Worm (Caenorhabditis elegans): ENCODE data around the gene K05B2.2.

K05B2.2 gene

ce11 chrX:4902376-4902775 is 3.5 kb upstream of the K05B2.2 start:
- no peak for TF ChIP-seq pqm-1 (tag; optimal IDR thresholded peaks at IDR 0.05)
- TF ChIP-seq elt-2 (tag; optimal IDR thresholded peaks at IDR 0.05): no peak
- no peak for TF ChIP-seq hmg-11 (tag; optimal IDR thresholded peaks at IDR 0.05)
- no peak for TF ChIP-seq zag-1 (tag; optimal IDR thresholded peaks at IDR 0.05)
- no peak for TF ChIP-seq ztf-4 (tag; optimal IDR thresholded peaks at IDR 0.05)
- no peak for TF ChIP-seq lin-15B (tag; optimal IDR thresholded peaks at IDR 0.05)
- TF ChIP-seq mml-1 (tag; optimal IDR thresholded peaks at IDR 0.05): no peak
- no peak for TF ChIP-seq tbx-2 (tag; optimal IDR thresholded peaks at IDR 0.05)
- no peak for TF ChIP-seq fkh-10 (GFP tag; optimal IDR thresholded peaks at IDR 0.05)

ce11 chrX:4911287-4911876 is 5.5 kb downstream of the K05B2.2 start:
- TF ChIP-seq aly-2 (tag; optimal IDR thresholded peaks at IDR 0.05): no peak
- TF ChIP-seq mdl-1 (tag; optimal IDR thresholded peaks at IDR 0.05): no peak
- no peak for TF ChIP-seq nhr-76 (tag; optimal IDR thresholded peaks at IDR 0.05)
- no peak for TF ChIP-seq sea-2 (GFP tag; optimal IDR thresholded peaks at IDR 0.05)

- TF ChIP-seq eor-1 (tag; optimal IDR thresholded peaks at IDR 0.05) (no peak), nhr-76 (tag; optimal IDR thresholded peaks at IDR 0.05) (no peak), unc-62 (GFP tag; optimal IDR thresholded peaks at IDR 0.05) (no peak), ztf-11 (tag; optimal IDR thresholded peaks at IDR 0.05) (no peak), nhr-77 (tag; optimal IDR thresholded peaks at IDR 0.05) (no peak), nhr-67 (tag; optimal IDR thresholded peaks at IDR 0.05) (no peak)
Measured at ce11 chrX:4914464-4914863, 8.6 kb downstream of the K05B2.2 start.

- no peak for TF ChIP-seq nhr-11 (tag; optimal IDR thresholded peaks at IDR 0.05)
- TF ChIP-seq ceh-16 (tag; optimal IDR thresholded peaks at IDR 0.05): no peak
Measured at ce11 chrX:4915879-4916278, 10.0 kb downstream of the K05B2.2 start, which contains the start of gene ifa-4. Gene ifa-4, minus strand, starts transcription at chrX:4915979.

- TF ChIP-seq nhr-67 (tag; optimal IDR thresholded peaks at IDR 0.05) (no peak), skn-1 (tag; optimal IDR thresholded peaks at IDR 0.05) (no peak), eor-1 (tag; optimal IDR thresholded peaks at IDR 0.05) (no peak), jun-1 (tag; optimal IDR thresholded peaks at IDR 0.05) (no peak), ceh-16 (tag; optimal IDR thresholded peaks at IDR 0.05) (no peak), hmg-11 (tag; optimal IDR thresholded peaks at IDR 0.05) (no peak), elt-3 (tag; optimal IDR thresholded peaks at IDR 0.05) (no peak), nfya-1 (tag; optimal IDR thresholded peaks at IDR 0.05; ENCODE audit: insufficient read depth) (no peak), nhr-23 (tag; optimal IDR thresholded peaks at IDR 0.05) (no peak), nhr-43 (tag; optimal IDR thresholded peaks at IDR 0.05; ENCODE audit: poor library complexity, severe bottlenecking) (no peak), nhr-12 (tag; optimal IDR thresholded peaks at IDR 0.05) (no peak), ama-1 (optimal IDR thresholded peaks at IDR 0.05) (no peak), elt-1 (tag; optimal IDR thresholded peaks at IDR 0.05) (no peak), aly-2 (tag; optimal IDR thresholded peaks at IDR 0.05) (no peak), elt-2 (tag; optimal IDR thresholded peaks at IDR 0.05) (no peak), nhr-11 (tag; optimal IDR thresholded peaks at IDR 0.05) (no peak), snpc-4 (tag; optimal IDR thresholded peaks at IDR 0.05) (no peak)
Measured at ce11 chrX:4920942-4921540, 15.2 kb downstream of the K05B2.2 start, which contains the start of gene K05B2.4. Gene K05B2.4, minus strand, starts transcription at chrX:4920992.

- no peak for TF ChIP-seq mdl-1 (tag; optimal IDR thresholded peaks at IDR 0.05)
- TF ChIP-seq fkh-10 (GFP tag; optimal IDR thresholded peaks at IDR 0.05): no peak
- TF ChIP-seq nhr-25 (tag; optimal IDR thresholded peaks at IDR 0.05): no peak
- no peak for TF ChIP-seq egl-27 (tag; optimal IDR thresholded peaks at IDR 0.05)
- TF ChIP-seq nhr-28 (tag; optimal IDR thresholded peaks at IDR 0.05): no peak
- TF ChIP-seq unc-62 (GFP tag; optimal IDR thresholded peaks at IDR 0.05): no peak
- TF ChIP-seq zag-1 (tag; optimal IDR thresholded peaks at IDR 0.05): no peak
- TF ChIP-seq hmg-11 (tag; optimal IDR thresholded peaks at IDR 0.05): no peak
- TF ChIP-seq ceh-16 (tag; optimal IDR thresholded peaks at IDR 0.05): no peak
- no peak for TF ChIP-seq ZK546.5 (tag; optimal IDR thresholded peaks at IDR 0.05)
- TF ChIP-seq elt-2 (tag; optimal IDR thresholded peaks at IDR 0.05): peak; percentile 73
- no peak for TF ChIP-seq nfya-1 (tag; optimal IDR thresholded peaks at IDR 0.05; ENCODE audit: insufficient read depth)
- TF ChIP-seq aly-2 (tag; optimal IDR thresholded peaks at IDR 0.05): no peak
- TF ChIP-seq lsy-12 (tag; optimal IDR thresholded peaks at IDR 0.05): no peak
- no peak for TF ChIP-seq nhr-237 (tag; optimal IDR thresholded peaks at IDR 0.05)
- TF ChIP-seq pqm-1 (tag; optimal IDR thresholded peaks at IDR 0.05): peak; percentile 35
- TF ChIP-seq ceh-28 (tag; optimal IDR thresholded peaks at IDR 0.05): no peak
Measured at ce11 chrX:4928118-4928517, 22.2 kb downstream of the K05B2.2 start.
